Fruit fly (Drosophila melanogaster) Kc167 (cell line): ENCODE data around the gene CG14024.

ENCODE experiments used
- Myc ChIP-seq: fragments of >200 bp; optimal IDR thresholded peaks from 2 replicates; lab custom pipeline; 2017; ENCODE audit warnings: missing external identifiers
- insv ChIP-seq: fragments of >200 bp; optimal IDR thresholded peaks from 3 replicates; lab custom pipeline; 2018; ENCODE audit warnings: missing external identifiers
- psq ChIP-seq: fragments of >200 bp; optimal IDR thresholded peaks from 2 replicates; lab custom pipeline; 2017; ENCODE audit warnings: missing external identifiers
- ttk ChIP-seq: sonication (Bioruptor generic); optimal IDR thresholded peaks from 2 replicates; lab custom pipeline; 2017; ENCODE audit warnings: missing external identifiers

dm6 chr2L:5263343-5264051 lies 51.2 kb downstream of the CG14024 start, which contains the start of gene Cyp4ac1:
- TF ChIP-seq ttk (lab: Kevin White, UChicago) = no peak
- no peak for TF ChIP-seq Myc
- TF ChIP-seq psq (lab: Kevin White, UChicago) = no peak
- no peak for TF ChIP-seq insv (lab: Kevin White, UChicago)
